Fruit fly (Drosophila melanogaster): Measurements from ENCODE around the gene Hrb98DE.

Hrb98DE gene

DNA sequence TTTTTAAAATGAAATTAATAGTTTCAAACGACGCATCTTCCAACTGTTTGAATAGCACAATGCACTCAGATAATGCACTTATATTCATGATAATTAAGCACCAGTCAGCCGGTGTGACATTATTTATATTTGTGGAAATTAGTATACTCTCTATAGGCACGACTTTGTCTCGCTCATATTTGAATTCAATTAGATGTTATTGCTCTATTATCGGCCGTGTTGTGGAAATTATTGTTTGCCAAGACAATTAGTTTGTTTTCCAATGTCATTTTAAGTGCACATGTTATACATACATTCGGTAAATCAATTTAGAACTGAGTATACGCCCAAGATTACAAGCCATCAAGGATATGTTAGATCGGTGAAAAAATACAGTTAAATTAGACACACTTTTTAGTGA lies 46.6 kb upstream of the Hrb98DE start:
- TF ChIP-seq ey (GFP tag; optimal IDR thresholded peaks at IDR 0.05), result no peak
- no peak for TF ChIP-seq N (GFP tag; optimal IDR thresholded peaks at IDR 0.05)
- no peak for TF ChIP-seq dsf (GFP tag; optimal IDR thresholded peaks at IDR 0.05; ENCODE audit: borderline replicate concordance)
- TF ChIP-seq sage (GFP tag; optimal IDR thresholded peaks at IDR 0.05), result no peak
- TF ChIP-seq pan (optimal IDR thresholded peaks at IDR 0.05), result no peak
- TF ChIP-seq Sp1 (GFP tag; optimal IDR thresholded peaks at IDR 0.05), result no peak
- TF ChIP-seq dl (GFP tag; optimal IDR thresholded peaks at IDR 0.05; ENCODE audit: insufficient read depth in 1 of 2, partially characterized antibody in 2 of 2), result no peak
- no peak for TF ChIP-seq CrebA (GFP tag; optimal IDR thresholded peaks at IDR 0.05; ENCODE audit: borderline replicate concordance)
- no peak for TF ChIP-seq Dif (GFP tag; optimal IDR thresholded peaks at IDR 0.05; ENCODE audit: partially characterized antibody)
- TF ChIP-seq fru (GFP tag; optimal IDR thresholded peaks at IDR 0.05), result no peak
- no peak for TF ChIP-seq jim (GFP tag; optimal IDR thresholded peaks at IDR 0.05)
- TF ChIP-seq Vsx2 (GFP tag; optimal IDR thresholded peaks at IDR 0.05; ENCODE audit: partially characterized antibody), result no peak
- no peak for TF ChIP-seq rgr (GFP tag; optimal IDR thresholded peaks at IDR 0.05)
- no peak for TF ChIP-seq GATAd (GFP tag; optimal IDR thresholded peaks at IDR 0.05)
- TF ChIP-seq Jra (GFP tag; optimal IDR thresholded peaks at IDR 0.05), result no peak
- TF ChIP-seq Hr78 (GFP tag; optimal IDR thresholded peaks at IDR 0.05), result no peak

DNA sequence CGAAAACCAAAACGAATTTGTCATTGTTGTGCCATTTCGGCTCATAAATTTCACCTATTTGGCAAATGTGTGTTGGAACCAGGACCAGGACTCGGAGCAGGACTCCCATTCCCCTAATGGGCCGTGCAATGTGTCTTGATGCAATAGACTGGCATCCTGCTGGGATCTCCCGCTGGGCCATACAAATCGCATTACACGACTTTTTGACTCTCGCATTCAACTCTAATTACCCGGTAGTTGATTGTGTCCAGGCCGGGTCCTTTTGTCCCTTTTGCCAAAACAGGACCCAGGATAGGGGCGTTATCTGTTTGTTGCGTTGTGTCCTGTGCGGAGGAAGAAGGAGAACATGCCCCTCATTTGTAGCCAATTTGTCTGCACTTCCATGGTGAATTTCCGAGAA lies 44.3 kb upstream of the Hrb98DE start:
- TF ChIP-seq Abd-B (GFP tag; optimal IDR thresholded peaks at IDR 0.05) (no peak), ey (GFP tag; optimal IDR thresholded peaks at IDR 0.05) (no peak), HLH106 (tag; optimal IDR thresholded peaks at IDR 0.05) (no peak), CG32264 (GFP tag; optimal IDR thresholded peaks at IDR 0.05) (no peak), Dfd (GFP tag; optimal IDR thresholded peaks at IDR 0.05) (no peak), h (GFP tag; optimal IDR thresholded peaks at IDR 0.05) (no peak), pan (optimal IDR thresholded peaks at IDR 0.05) (no peak), sv (GFP tag; optimal IDR thresholded peaks at IDR 0.05) (no peak), dsf (GFP tag; optimal IDR thresholded peaks at IDR 0.05; ENCODE audit: borderline replicate concordance) (no peak), dl (GFP tag; optimal IDR thresholded peaks at IDR 0.05; ENCODE audit: insufficient read depth in 1 of 2, partially characterized antibody in 2 of 2) (no peak), Hr78 (GFP tag; optimal IDR thresholded peaks at IDR 0.05) (no peak), sage (GFP tag; optimal IDR thresholded peaks at IDR 0.05) (no peak), Myc (optimal IDR thresholded peaks at IDR 0.05) (no peak), rgr (GFP tag; optimal IDR thresholded peaks at IDR 0.05) (no peak), Sp1 (GFP tag; optimal IDR thresholded peaks at IDR 0.05) (no peak), N (GFP tag; optimal IDR thresholded peaks at IDR 0.05) (no peak), psq (GFP tag; optimal IDR thresholded peaks at IDR 0.05) (no peak)

dm6 chr3R:28555793-28556192 lies 43.8 kb upstream of the Hrb98DE start:
- TF ChIP-seq brk (GFP tag; optimal IDR thresholded peaks at IDR 0.05) (no peak), Hr83 (GFP tag; optimal IDR thresholded peaks at IDR 0.05; ENCODE audit: poor library complexity, severe bottlenecking) (no peak), sage (GFP tag; optimal IDR thresholded peaks at IDR 0.05) (no peak), Sp1 (GFP tag; optimal IDR thresholded peaks at IDR 0.05) (no peak)

- TF ChIP-seq dl (GFP tag; optimal IDR thresholded peaks at IDR 0.05; ENCODE audit: insufficient read depth in 1 of 2, partially characterized antibody in 2 of 2), result no peak
- no peak for TF ChIP-seq h (GFP tag; optimal IDR thresholded peaks at IDR 0.05)
- TF ChIP-seq Hr83 (GFP tag; optimal IDR thresholded peaks at IDR 0.05; ENCODE audit: poor library complexity, severe bottlenecking), result no peak
- no peak for TF ChIP-seq Hnf4 (GFP tag; optimal IDR thresholded peaks at IDR 0.05)
- no peak for TF ChIP-seq rgr (GFP tag; optimal IDR thresholded peaks at IDR 0.05)
- TF ChIP-seq tai (GFP tag; optimal IDR thresholded peaks at IDR 0.05), result no peak
- TF ChIP-seq N (GFP tag; optimal IDR thresholded peaks at IDR 0.05), result no peak
- TF ChIP-seq br (GFP tag; optimal IDR thresholded peaks at IDR 0.05), result no peak
- TF ChIP-seq Jra (GFP tag; optimal IDR thresholded peaks at IDR 0.05), result no peak
- TF ChIP-seq CG9705 (GFP tag; optimal IDR thresholded peaks at IDR 0.05), result no peak
- TF ChIP-seq fru (GFP tag; optimal IDR thresholded peaks at IDR 0.05), result no peak
- no peak for TF ChIP-seq CG32264 (GFP tag; optimal IDR thresholded peaks at IDR 0.05)
- TF ChIP-seq Myc (optimal IDR thresholded peaks at IDR 0.05), result no peak
- TF ChIP-seq Sp1 (GFP tag; optimal IDR thresholded peaks at IDR 0.05), result no peak
- no peak for TF ChIP-seq pan (optimal IDR thresholded peaks at IDR 0.05)
- TF ChIP-seq ey (GFP tag; optimal IDR thresholded peaks at IDR 0.05), result no peak
- no peak for TF ChIP-seq GATAd (GFP tag; optimal IDR thresholded peaks at IDR 0.05)
- TF ChIP-seq jim (GFP tag; optimal IDR thresholded peaks at IDR 0.05), result no peak
- TF ChIP-seq Mio (GFP tag; optimal IDR thresholded peaks at IDR 0.05), result no peak
- no peak for TF ChIP-seq OdsH (GFP tag; optimal IDR thresholded peaks at IDR 0.05)
Observed at dm6 chr3R:28556385-28556784, 43.2 kb upstream of the Hrb98DE start.

Data from whole organism, wandering third instar larva.